Fruit fly (Drosophila melanogaster) whole organism, embryonic: ENCODE data around the gene shf.

Experiments used
- B-H1 ChIP-seq: fragments of 200-800 bp; sonication (Bioruptor generic); IDR thresholded peaks from 3 replicates; pipeline ENCODE4 v1.3.6; 2022; ENCODE audit warnings: missing biosample characterization, missing genetic modification characterization
- CG1024 ChIP-seq: fragments of 200-800 bp; sonication (Bioruptor generic); IDR thresholded peaks from 2 replicates; pipeline ENCODE4 v1.3.6; 2022; ENCODE audit warnings: missing biosample characterization, missing genetic modification characterization
- CG11456 ChIP-seq: fragments of 200-800 bp; sonication (Bioruptor generic); IDR thresholded peaks from 3 replicates; pipeline ENCODE4 v1.3.6; 2022; ENCODE audit warnings: missing biosample characterization, missing genetic modification characterization
- CG11504 ChIP-seq: fragments of 200-800 bp; sonication (Bioruptor generic); optimal IDR thresholded peaks from 3 replicates; lab custom pipeline; 2019; ENCODE audit warnings: missing biosample characterization, mild to moderate bottlenecking, missing genetic modification characterization, moderate library complexity
- CG12236 ChIP-seq: fragments of 200-800 bp; sonication (Bioruptor generic); optimal IDR thresholded peaks from 2 replicates; lab custom pipeline; 2016; ENCODE audit warnings: missing biosample characterization, missing genetic modification characterization
- CG13624 ChIP-seq: fragments of 200-800 bp; sonication (Bioruptor generic); optimal IDR thresholded peaks from 2 replicates; lab custom pipeline; 2016; ENCODE audit warnings: missing biosample characterization, missing genetic modification characterization
- CG13775 ChIP-seq: fragments of 200-800 bp; sonication (Bioruptor generic); optimal IDR thresholded peaks from 3 replicates; lab custom pipeline; 2017; ENCODE audit warnings: missing biosample characterization, mild to moderate bottlenecking, missing genetic modification characterization
- CG14014 ChIP-seq: fragments of 200-800 bp; sonication (Bioruptor generic); IDR thresholded peaks from 2 replicates; pipeline ENCODE4 v1.3.6; 2022; ENCODE audit warnings: missing biosample characterization, missing genetic modification characterization
- CG14965 ChIP-seq: fragments of 200-800 bp; sonication (Bioruptor generic); optimal IDR thresholded peaks from 2 replicates; lab custom pipeline; 2016; ENCODE audit warnings: missing biosample characterization, missing genetic modification characterization, borderline replicate concordance
- CG1602 ChIP-seq: fragments of 200-800 bp; sonication (Bioruptor generic); optimal IDR thresholded peaks from 3 replicates; lab custom pipeline; 2016; ENCODE audit warnings: missing biosample characterization, missing genetic modification characterization
- CG17385 ChIP-seq: fragments of 200-800 bp; sonication (Bioruptor generic); optimal IDR thresholded peaks from 3 replicates; lab custom pipeline; 2018; ENCODE audit warnings: missing biosample characterization, mild to moderate bottlenecking, missing genetic modification characterization
- CG18764 ChIP-seq: fragments of 200-800 bp; sonication (Bioruptor generic); optimal IDR thresholded peaks from 3 replicates; lab custom pipeline; 2016; ENCODE audit warnings: missing biosample characterization, missing genetic modification characterization
- CG33557 ChIP-seq: fragments of 200-800 bp; sonication (Bioruptor generic); optimal IDR thresholded peaks from 2 replicates; lab custom pipeline; 2019; ENCODE audit warnings: missing biosample characterization, mild to moderate bottlenecking, missing genetic modification characterization, moderate library complexity
- CG4730 ChIP-seq: fragments of 200-800 bp; sonication (Bioruptor generic); IDR thresholded peaks from 2 replicates; pipeline ENCODE4 v1.3.6; 2022; ENCODE audit warnings: missing biosample characterization, missing genetic modification characterization
- CG6689 ChIP-seq: fragments of 200-800 bp; sonication (Bioruptor generic); IDR thresholded peaks from 2 replicates; pipeline ENCODE4 v1.3.6; 2022; ENCODE audit warnings: missing biosample characterization, missing genetic modification characterization
- CG7839 ChIP-seq: fragments of 200-800 bp; sonication (Bioruptor generic); optimal IDR thresholded peaks from 3 replicates; lab custom pipeline; 2018; ENCODE audit warnings: missing biosample characterization, mild to moderate bottlenecking, missing genetic modification characterization, moderate library complexity
- CG9797 ChIP-seq: fragments of 200-800 bp; sonication (Bioruptor generic); optimal IDR thresholded peaks from 3 replicates; lab custom pipeline; 2018; ENCODE audit warnings: missing biosample characterization, mild to moderate bottlenecking, missing genetic modification characterization
- CG9876 ChIP-seq: fragments of 200-800 bp; sonication (Bioruptor generic); optimal IDR thresholded peaks from 2 replicates; lab custom pipeline; 2016; ENCODE audit warnings: missing biosample characterization, missing genetic modification characterization
- Chrac-16 ChIP-seq: fragments of 200-800 bp; sonication (Bioruptor generic); optimal IDR thresholded peaks from 3 replicates; lab custom pipeline; 2016; ENCODE audit warnings: missing biosample characterization, missing genetic modification characterization
- D19B ChIP-seq: fragments of 200-800 bp; sonication (Bioruptor generic); optimal IDR thresholded peaks from 2 replicates; lab custom pipeline; 2017; ENCODE audit warnings: missing biosample characterization, mild to moderate bottlenecking, missing genetic modification characterization
- Dek ChIP-seq: fragments of 200-800 bp; sonication (Bioruptor generic); optimal IDR thresholded peaks from 3 replicates; lab custom pipeline; 2019; ENCODE audit warnings: missing biosample characterization, mild to moderate bottlenecking, missing genetic modification characterization, moderate library complexity
- Eip74EF ChIP-seq, 2 experiments: fragments of 200-800 bp in 1 of 2; fragments of >200 bp in 1 of 2; sonication (Bioruptor generic) in 1 of 2; optimal IDR thresholded peaks; 2 replicates each; lab custom pipeline; 2017 to 2019; ENCODE audit warnings: missing biosample characterization in 2 of 2, missing genetic modification characterization in 2 of 2, mild to moderate bottlenecking in 1 of 2, moderate library complexity in 1 of 2
- Ets65A ChIP-seq: fragments of 200-800 bp; sonication (Bioruptor generic); peaks from one replicate; lab custom pipeline; 2016; ENCODE audit warnings: missing biosample characterization, missing genetic modification characterization
- HLH4C ChIP-seq: fragments of 200-800 bp; sonication (Bioruptor generic); IDR thresholded peaks from 3 replicates; pipeline ENCODE4 v1.3.6; 2022; ENCODE audit warnings: missing biosample characterization, missing genetic modification characterization; ENCODE audit not compliant: partially characterized antibody
- HmgZ ChIP-seq: fragments of 200-800 bp; sonication (Bioruptor generic); optimal IDR thresholded peaks from 2 replicates; lab custom pipeline; 2018; ENCODE audit warnings: missing biosample characterization, mild to moderate bottlenecking, missing genetic modification characterization
- Hr78 ChIP-seq, 2 experiments: fragments of 200-800 bp in 1 of 2; fragments of >200 bp in 1 of 2; sonication (Bioruptor generic) in 1 of 2; optimal IDR thresholded peaks; 2 replicates each; lab custom pipeline; 2017 to 2019; ENCODE audit warnings: missing biosample characterization in 2 of 2, missing genetic modification characterization in 2 of 2, mild to moderate bottlenecking in 1 of 2, moderate library complexity in 1 of 2
- Lpt ChIP-seq: fragments of >200 bp; optimal IDR thresholded peaks from 2 replicates; lab custom pipeline; 2018; ENCODE audit warnings: missing biosample characterization, missing genetic modification characterization
- Meics ChIP-seq: fragments of 200-800 bp; sonication (Bioruptor generic); optimal IDR thresholded peaks from 2 replicates; lab custom pipeline; 2017; ENCODE audit warnings: missing biosample characterization, mild to moderate bottlenecking, missing genetic modification characterization
- Nf-YA ChIP-seq: fragments of 200-800 bp; sonication (Bioruptor generic); IDR thresholded peaks from 2 replicates; pipeline ENCODE4 v1.3.6; 2022; ENCODE audit warnings: missing biosample characterization, missing genetic modification characterization
- YL-1 ChIP-seq: fragments of 200-800 bp; sonication (Bioruptor generic); optimal IDR thresholded peaks from 3 replicates; lab custom pipeline; 2017; ENCODE audit warnings: missing biosample characterization, mild to moderate bottlenecking, missing genetic modification characterization
- bbx ChIP-seq: fragments of 200-800 bp; sonication (Bioruptor generic); IDR thresholded peaks from 2 replicates; pipeline ENCODE4 v1.3.6; 2022; ENCODE audit warnings: missing biosample characterization, missing genetic modification characterization; ENCODE audit not compliant: partially characterized antibody
- bcd ChIP-seq: fragments of 200-800 bp; sonication (Bioruptor generic); optimal IDR thresholded peaks from 2 replicates; lab custom pipeline; 2017; ENCODE audit warnings: missing biosample characterization, mild to moderate bottlenecking, missing genetic modification characterization
- cad ChIP-seq: fragments of >200 bp; optimal IDR thresholded peaks from 2 replicates; lab custom pipeline; 2017; ENCODE audit warnings: missing biosample characterization, missing genetic modification characterization
- caup ChIP-seq: fragments of 200-800 bp; sonication (Bioruptor generic); optimal IDR thresholded peaks from 3 replicates; lab custom pipeline; 2017; ENCODE audit warnings: missing biosample characterization, mild to moderate bottlenecking, missing genetic modification characterization, moderate library complexity; ENCODE audit not compliant: severe bottlenecking
- emc ChIP-seq: fragments of 200-800 bp; sonication (Bioruptor generic); optimal IDR thresholded peaks from 2 replicates; lab custom pipeline; 2016; ENCODE audit warnings: missing biosample characterization, missing genetic modification characterization
- en ChIP-seq: fragments of 200-800 bp; sonication (Bioruptor generic); optimal IDR thresholded peaks from 2 replicates; lab custom pipeline; 2016; ENCODE audit warnings: missing biosample characterization, missing genetic modification characterization
- esg ChIP-seq: fragments of 200-800 bp; sonication (Bioruptor generic); conservative IDR thresholded peaks from 2 replicates; pipeline ENCODE4 v1.3.6; 2022; ENCODE audit warnings: missing biosample characterization, missing genetic modification characterization
- fd3F ChIP-seq: fragments of 200-800 bp; sonication (Bioruptor generic); optimal IDR thresholded peaks from 2 replicates; lab custom pipeline; 2018; ENCODE audit warnings: missing biosample characterization, mild to moderate bottlenecking, missing genetic modification characterization, moderate library complexity
- gfzf ChIP-seq: fragments of 200-800 bp; sonication (Bioruptor generic); optimal IDR thresholded peaks from 2 replicates; lab custom pipeline; 2016; ENCODE audit warnings: missing biosample characterization, mild to moderate bottlenecking, missing genetic modification characterization, moderate library complexity
- grn ChIP-seq: fragments of 200-800 bp; sonication (Bioruptor generic); optimal IDR thresholded peaks from 3 replicates; lab custom pipeline; 2017; ENCODE audit warnings: missing biosample characterization, missing genetic modification characterization
- gsb ChIP-seq: fragments of 200-800 bp; sonication (Bioruptor generic); IDR thresholded peaks from 2 replicates; pipeline ENCODE4 v1.3.6; 2022; ENCODE audit warnings: missing biosample characterization, missing genetic modification characterization
- h ChIP-seq: fragments of >200 bp; optimal IDR thresholded peaks from 2 replicates; lab custom pipeline; 2017
- ham ChIP-seq: fragments of 200-800 bp; sonication (Bioruptor generic); IDR thresholded peaks from 2 replicates; pipeline ENCODE4 v1.3.6; 2022; ENCODE audit warnings: missing biosample characterization, missing genetic modification characterization
- hth ChIP-seq: fragments of >200 bp; optimal IDR thresholded peaks from 2 replicates; lab custom pipeline; 2017; ENCODE audit warnings: inconsistent platforms
- knrl ChIP-seq: fragments of 200-800 bp; sonication (Bioruptor generic); IDR thresholded peaks from 3 replicates; pipeline ENCODE4 v1.3.6; 2022; ENCODE audit warnings: missing biosample characterization, missing genetic modification characterization; ENCODE audit not compliant: partially characterized antibody
- lola ChIP-seq, 3 experiments: fragments of >200 bp in 2 of 3; fragments of 200-800 bp in 1 of 3; sonication (Bioruptor generic) in 1 of 3; optimal IDR thresholded peaks; 2 replicates each; lab custom pipeline; 2017 to 2019; ENCODE audit warnings: missing biosample characterization in 3 of 3, missing genetic modification characterization in 3 of 3, mild to moderate bottlenecking in 1 of 3, moderate library complexity in 1 of 3
- pb ChIP-seq: fragments of 200-800 bp; sonication (Bioruptor generic); optimal IDR thresholded peaks from 3 replicates; lab custom pipeline; 2016; ENCODE audit warnings: missing biosample characterization, missing genetic modification characterization
- pnt ChIP-seq: fragments of 200-800 bp; sonication (Bioruptor generic); optimal IDR thresholded peaks from 3 replicates; lab custom pipeline; 2016; ENCODE audit warnings: missing biosample characterization, missing genetic modification characterization
- slbo ChIP-seq: fragments of 200-800 bp; sonication (Bioruptor generic); IDR thresholded peaks from 2 replicates; pipeline ENCODE4 v1.3.6; 2022; ENCODE audit warnings: missing biosample characterization, missing genetic modification characterization
- tgo ChIP-seq: fragments of 200-800 bp; sonication (Bioruptor generic); IDR thresholded peaks from 3 replicates; pipeline ENCODE4 v1.3.6; 2022; ENCODE audit warnings: missing biosample characterization, missing genetic modification characterization
- tio ChIP-seq: fragments of 200-800 bp; sonication (Bioruptor generic); optimal IDR thresholded peaks from 2 replicates; lab custom pipeline; 2017; ENCODE audit warnings: missing biosample characterization, missing genetic modification characterization, inconsistent platforms

shf gene

dm6 chrX:6770924-6771323 is 8.5 kb downstream of the shf start, which contains the start of gene Coq7 (continued):
- TF ChIP-seq CG7839 (tag; lab: Kevin White, UChicago) = no peak
- peak in 1 of 3 experiments; percentile 86 for TF ChIP-seq lola (GFP tag; optimal IDR thresholded peaks at IDR 0.05; lab: Kevin White, UChicago)
- TF ChIP-seq cad = no peak
- peak; percentile 78 for TF ChIP-seq CG1024 (GFP tag; lab: Robert Waterston, UW)
- no peak for TF ChIP-seq Lpt
- TF ChIP-seq h (lab: Kevin White, UChicago) = no peak
- TF ChIP-seq CG6689 (GFP tag; lab: Robert Waterston, UW) = peak; percentile 92
- TF ChIP-seq hth (lab: Kevin White, UChicago) = no peak
- TF ChIP-seq CG13775 (GFP tag; lab: Kevin White, UChicago) = peak; percentile 88
- TF ChIP-seq bbx = peak; percentile 95
- TF ChIP-seq caup (GFP tag; lab: Kevin White, UChicago) = peak; percentile 83
- TF ChIP-seq Meics (GFP tag; lab: Kevin White, UChicago) = peak; percentile 81
- TF ChIP-seq CG17385 (GFP tag; lab: Kevin White, UChicago) = peak; percentile 76
- TF ChIP-seq CG11456 (GFP tag; lab: Robert Waterston, UW) = peak; percentile 92
- no peak for TF ChIP-seq D19B (GFP tag; lab: Kevin White, UChicago)
- TF ChIP-seq emc (GFP tag; lab: Kevin White, UChicago) = no peak
- TF ChIP-seq YL-1 = peak; percentile 82
- TF ChIP-seq Ets65A = peak; percentile 95
- peak; percentile 91 for TF ChIP-seq Chrac-16 (GFP tag; lab: Kevin White, UChicago)
- TF ChIP-seq pb = no peak
- peak; percentile 62 for TF ChIP-seq CG13624 (GFP tag; lab: Kevin White, UChicago)
- TF ChIP-seq bcd = peak; percentile 83
- peak; percentile 31 for TF ChIP-seq CG12236
- TF ChIP-seq CG9876 (GFP tag; lab: Kevin White, UChicago) = no peak
- TF ChIP-seq gfzf (GFP tag; lab: Kevin White, UChicago) = no peak
- TF ChIP-seq fd3F (GFP tag; lab: Kevin White, UChicago) = peak; percentile 75
- no peak for TF ChIP-seq tio (GFP tag; lab: Kevin White, UChicago)
- TF ChIP-seq pnt (GFP tag; lab: Kevin White, UChicago) = peak; percentile 46
- TF ChIP-seq Hr78 (GFP tag; optimal IDR thresholded peaks at IDR 0.05; lab: Kevin White, UChicago) = no peak
- peak; percentile 84 for TF ChIP-seq CG18764 (GFP tag; lab: Kevin White, UChicago)
- TF ChIP-seq HmgZ = peak; percentile 92
- peak; percentile 44 for TF ChIP-seq CG9797 (GFP tag; lab: Kevin White, UChicago)
- TF ChIP-seq B-H1 (GFP tag; lab: Robert Waterston, UW) = peak; percentile 85
- peak; percentile 81 for TF ChIP-seq grn (GFP tag; lab: Kevin White, UChicago)
- TF ChIP-seq Eip74EF (GFP tag; optimal IDR thresholded peaks at IDR 0.05; lab: Kevin White, UChicago) = no peak
- TF ChIP-seq CG1602 = peak; percentile 89
- TF ChIP-seq CG11504 (tag; lab: Kevin White, UChicago) = no peak
- peak; percentile 91 for TF ChIP-seq tgo (GFP tag; lab: Robert Waterston, UW)
- peak; percentile 90 for TF ChIP-seq CG14014
- peak; percentile 93 for TF ChIP-seq HLH4C (GFP tag; lab: Robert Waterston, UW)
- peak; percentile 84 for TF ChIP-seq CG33557 (GFP tag; lab: Kevin White, UChicago)
- peak; percentile 74; the same call in 1 of the 2 replicates for TF ChIP-seq Nf-YA (GFP tag; lab: Robert Waterston, UW)
- TF ChIP-seq en (GFP tag; lab: Kevin White, UChicago) = no peak
- TF ChIP-seq CG14965 = no peak
- peak; percentile 96 for TF ChIP-seq slbo (GFP tag; lab: Robert Waterston, UW)
- TF ChIP-seq gsb (GFP tag; lab: Robert Waterston, UW) = peak; percentile 84
- peak; percentile 98 for TF ChIP-seq knrl (GFP tag; lab: Robert Waterston, UW)
- TF ChIP-seq Dek (tag; lab: Kevin White, UChicago) = no peak
- TF ChIP-seq ham (GFP tag; lab: Robert Waterston, UW) = peak; percentile 64
- peak; percentile 91 for TF ChIP-seq esg (GFP tag; lab: Robert Waterston, UW)
- peak; percentile 88 for TF ChIP-seq CG4730 (GFP tag; lab: Robert Waterston, UW)
